Worm (Caenorhabditis elegans) whole organism, L1 larva: ENCODE data around the gene lgc-11.

Experiments
- Y116A8C.19 ChIP-seq: sonication (generic microtip); optimal IDR thresholded peaks from 2 replicates; lab custom pipeline; 2016; ENCODE audit warnings: missing compliant biosample characterization, missing genetic modification characterization, borderline replicate concordance
- alr-1 ChIP-seq: fragments of 200-800 bp; sonication (Bioruptor generic); optimal IDR thresholded peaks from 2 replicates; lab custom pipeline; 2018; ENCODE audit warnings: borderline replicate concordance, mild to moderate bottlenecking, missing genetic modification characterization, missing compliant biosample characterization
- ceh-88 ChIP-seq: fragments of 200-800 bp; sonication (Bioruptor generic); IDR thresholded peaks from 2 replicates; pipeline ENCODE4 v1.3.6; 2022; ENCODE audit warnings: missing genetic modification characterization, missing compliant biosample characterization
- dpl-1 ChIP-seq, 3 experiments: fragments of 150-350 bp in 2 of 3; sonication (generic microtip) in 1 of 3; optimal IDR thresholded peaks; 2 replicates each; lab custom pipeline; 2014 to 2017; ENCODE audit warnings: missing biosample characterization in 3 of 3, missing genetic modification characterization in 3 of 3, missing genetic modification reagents in 3 of 3
- dsc-1 ChIP-seq: sonication (generic microtip); optimal IDR thresholded peaks from 2 replicates; lab custom pipeline; 2016; ENCODE audit warnings: mild to moderate bottlenecking, missing genetic modification characterization, missing compliant biosample characterization
- fkh-10 ChIP-seq: sonication (generic microtip); optimal IDR thresholded peaks from 2 replicates; lab custom pipeline; 2017; ENCODE audit warnings: missing biosample characterization, missing genetic modification reagents, missing genetic modification characterization
- jun-1 ChIP-seq: fragments of 150-350 bp; optimal IDR thresholded peaks from 2 replicates; lab custom pipeline; 2014; ENCODE audit warnings: missing biosample characterization, missing genetic modification reagents, missing genetic modification characterization
- lin-14 ChIP-seq: fragments of 200-800 bp; sonication (Bioruptor generic); optimal IDR thresholded peaks from 2 replicates; lab custom pipeline; 2018; ENCODE audit warnings: mild to moderate bottlenecking, missing genetic modification characterization, moderate library complexity, missing compliant biosample characterization
- lsy-2 ChIP-seq, 2 experiments: fragments of 150-350 bp; optimal IDR thresholded peaks; 2 replicates each; lab custom pipeline; 2014; ENCODE audit warnings: missing biosample characterization in 2 of 2, missing genetic modification characterization in 2 of 2
- unc-130 ChIP-seq: fragments of 150-350 bp; optimal IDR thresholded peaks from 2 replicates; lab custom pipeline; 2017; ENCODE audit warnings: missing biosample characterization, missing genetic modification characterization, inconsistent platforms

The lgc-11 gene

DNA sequence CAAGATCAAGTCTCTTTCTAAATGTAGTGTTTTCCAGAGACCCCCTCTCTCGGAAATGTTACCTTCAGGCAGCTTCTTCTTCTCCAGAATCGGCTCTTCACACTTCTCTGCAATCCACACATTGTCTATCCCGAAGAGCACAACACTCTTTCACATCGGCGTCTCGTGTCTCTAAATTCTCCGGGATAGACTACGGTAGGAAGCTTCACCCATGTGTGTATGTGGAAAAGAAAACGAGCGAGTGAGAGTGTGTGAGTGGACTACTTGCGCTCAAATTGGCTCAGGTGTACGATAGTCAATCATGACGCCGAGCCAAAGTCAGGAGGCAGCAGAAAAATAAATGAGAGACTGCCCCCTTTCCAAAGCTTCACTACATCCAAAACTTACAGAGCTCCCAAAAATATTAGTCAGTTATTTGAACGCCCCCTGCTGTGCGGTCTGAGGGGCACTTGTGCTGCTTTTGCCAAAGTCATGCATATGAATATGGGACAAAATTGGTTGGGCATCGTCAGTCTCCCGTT lies 49.2 kb downstream of the lgc-11 start:
- TF ChIP-seq dpl-1 (GFP tag; optimal IDR thresholded peaks at IDR 0.05; lab: Kevin White, UChicago) (no peak), fkh-10 (GFP tag; lab: Kevin White, UChicago) (peak; percentile 63), lsy-2 (tag; optimal IDR thresholded peaks at IDR 0.05; lab: Kevin White, UChicago) (peak in 1 of 2 experiments; percentile 65), lin-14 (GFP tag; lab: Kevin White, UChicago) (peak; percentile 23), dsc-1 (tag; lab: Kevin White, UChicago) (peak; percentile 7)

DNA sequence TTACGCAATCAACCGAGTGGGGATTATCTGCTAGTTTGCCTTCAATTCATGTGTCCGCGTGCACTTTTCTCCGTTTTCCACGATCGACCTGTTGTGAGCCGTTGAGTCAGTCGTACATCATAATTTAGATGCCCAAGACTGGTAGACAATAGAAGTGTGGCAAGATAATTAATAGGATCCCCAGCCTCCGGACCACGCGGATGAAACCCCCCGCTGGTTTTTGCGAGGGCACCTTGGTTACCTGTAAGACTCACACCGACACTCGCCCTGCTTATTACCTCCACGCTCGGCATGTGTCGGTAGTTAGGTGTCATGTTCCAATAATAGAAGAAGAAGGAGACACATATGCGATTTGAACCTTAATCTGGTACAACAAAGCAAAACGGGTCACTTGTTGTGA lies 50.5 kb downstream of the lgc-11 start:
- no peak for TF ChIP-seq alr-1 (tag; lab: Kevin White, UChicago)
- no peak for TF ChIP-seq unc-130 (tag; lab: Kevin White, UChicago)
- no peak for TF ChIP-seq jun-1 (tag; lab: Kevin White, UChicago)
- TF ChIP-seq Y116A8C.19, result no peak
- no peak for TF ChIP-seq ceh-88 (GFP tag; lab: Robert Waterston, UW)
- peak; percentile 15 for TF ChIP-seq dsc-1 (tag; lab: Kevin White, UChicago)
- TF ChIP-seq dpl-1 (GFP tag; optimal IDR thresholded peaks at IDR 0.05; lab: Kevin White, UChicago), result no peak
